Worm (Caenorhabditis elegans) whole organism, midembryonic: ENCODE measurements around the gene dhs-25.

Experiments
- cog-1 ChIP-seq: sonication (generic microtip); optimal IDR thresholded peaks from 2 replicates; lab custom pipeline; 2016; ENCODE audit warnings: missing genetic modification characterization, missing compliant biosample characterization
- flt-1 ChIP-seq: fragments of 200-800 bp; sonication (Bioruptor generic); IDR thresholded peaks from 2 replicates; pipeline ENCODE4 v1.3.6; 2022; ENCODE audit warnings: missing genetic modification characterization, missing compliant biosample characterization
- klf-2 ChIP-seq: fragments of 200-800 bp; sonication (Bioruptor generic); conservative IDR thresholded peaks from 2 replicates; pipeline ENCODE4 v1.3.6; 2022; ENCODE audit warnings: missing genetic modification reagents, missing genetic modification characterization, missing compliant biosample characterization
- med-1 ChIP-seq: sonication (generic microtip); optimal IDR thresholded peaks from 2 replicates; lab custom pipeline; 2017; ENCODE audit warnings: missing genetic modification characterization, mild to moderate bottlenecking, missing compliant biosample characterization, antibody characterized with exemption, missing genetic modification reagents; ENCODE audit not compliant: insufficient read depth
- ref-1 ChIP-seq: fragments of 200-800 bp; sonication (Bioruptor generic); conservative IDR thresholded peaks from 2 replicates; pipeline ENCODE4 v1.3.6; 2022; ENCODE audit warnings: missing genetic modification reagents, missing genetic modification characterization, missing compliant biosample characterization
- tab-1 ChIP-seq: fragments of 200-800 bp; sonication (Bioruptor generic); IDR thresholded peaks from 2 replicates; pipeline ENCODE4 v1.3.6; 2022; ENCODE audit warnings: missing genetic modification characterization, missing compliant biosample characterization
- ztf-23 ChIP-seq: fragments of 200-800 bp; sonication (Bioruptor generic); IDR thresholded peaks from 2 replicates; pipeline ENCODE4 v1.3.6; 2022; ENCODE audit warnings: missing genetic modification reagents, missing genetic modification characterization, missing compliant biosample characterization

ce11 chrX:1445696-1446095 is 40.6 kb upstream of the dhs-25 start:
- TF ChIP-seq flt-1 (GFP tag; lab: Robert Waterston, UW) (no peak), tab-1 (no peak), ref-1 (GFP tag; lab: Robert Waterston, UW) (no peak), cog-1 (tag; lab: Kevin White, UChicago) (no peak), ztf-23 (GFP tag; lab: Robert Waterston, UW) (no peak), med-1 (GFP tag; lab: Kevin White, UChicago) (no peak), klf-2 (no peak)
